Worm (Caenorhabditis elegans) whole organism, L3 larva: Measurements from ENCODE around the gene lgc-10.

Source experiments
- ama-1 ChIP-seq: fragments of 150-350 bp; optimal IDR thresholded peaks from 2 replicates; lab custom pipeline; 2018
- mdl-1 ChIP-seq: fragments of 150-350 bp; optimal IDR thresholded peaks from 2 replicates; lab custom pipeline; 2014; ENCODE audit warnings: missing biosample characterization, missing genetic modification characterization
- nhr-11 ChIP-seq: fragments of 150-350 bp; optimal IDR thresholded peaks from 2 replicates; lab custom pipeline; 2014; ENCODE audit warnings: missing biosample characterization, missing genetic modification characterization
- pha-4 ChIP-seq: fragments of 150-350 bp; optimal IDR thresholded peaks from 2 replicates; lab custom pipeline; 2014; ENCODE audit warnings: missing biosample characterization, missing genetic modification reagents, missing genetic modification characterization
- unc-62 ChIP-seq: fragments of 150-350 bp; sonication (generic microtip); optimal IDR thresholded peaks from 4 replicates; lab custom pipeline; 2014; ENCODE audit warnings: missing biosample characterization, missing genetic modification reagents, missing genetic modification characterization
- zag-1 ChIP-seq: fragments of 150-350 bp; optimal IDR thresholded peaks from 2 replicates; lab custom pipeline; 2014; ENCODE audit warnings: missing biosample characterization, missing genetic modification characterization

ce11 chrIV:6500843-6501242 is 43.5 kb upstream of the lgc-10 start:
- TF ChIP-seq unc-62 (GFP tag; lab: Kevin White, UChicago) (no peak), mdl-1 (tag; lab: Kevin White, UChicago) (no peak), zag-1 (tag; lab: Kevin White, UChicago) (no peak), pha-4 (tag; lab: Kevin White, UChicago) (peak; percentile 100), ama-1 (lab: Kevin White, UChicago) (no peak), nhr-11 (no peak)
